Fruit fly (Drosophila melanogaster): ENCODE data around the gene CG3213.

The CG3213 gene

dm6 chr2L:3476399-3477056, 42.9 kb downstream of the CG3213 start (continued):
- TF ChIP-seq sug (tag; optimal IDR thresholded peaks at IDR 0.05) (peak; percentile 6), schlank (tag; optimal IDR thresholded peaks at IDR 0.05) (no peak), mam (GFP tag; optimal IDR thresholded peaks at IDR 0.05) (no peak), Tbp (GFP tag; optimal IDR thresholded peaks at IDR 0.05) (no peak), CG2678 (tag; optimal IDR thresholded peaks at IDR 0.05) (no peak), zen (tag; optimal IDR thresholded peaks at IDR 0.05) (peak; percentile 10), CG12071 (GFP tag; optimal IDR thresholded peaks at IDR 0.05) (no peak), chm (GFP tag; IDR thresholded peaks at IDR 0.05) (no peak), Stat92E (GFP tag; optimal IDR thresholded peaks at IDR 0.05) (no peak), CG1602 (GFP tag; optimal IDR thresholded peaks at IDR 0.05) (no peak), Poxn (GFP tag; IDR thresholded peaks at IDR 0.05) (no peak), lbe (GFP tag; optimal IDR thresholded peaks at IDR 0.05) (no peak), CG13287 (GFP tag; IDR thresholded peaks at IDR 0.05; ENCODE audit: partially characterized antibody) (0 out of 2 replicates have a peak, but pooled peaks have one; percentile 6), CG12659 (GFP tag; optimal IDR thresholded peaks at IDR 0.05) (no peak), chinmo (GFP tag; IDR thresholded peaks at IDR 0.05; ENCODE audit: partially characterized antibody) (peak; percentile 70; the same call in 1 of the 4 replicates), Myb (GFP tag; optimal IDR thresholded peaks at IDR 0.05) (no peak), CG10979 (tag; optimal IDR thresholded peaks at IDR 0.05) (no peak), CG8944 (GFP tag; optimal IDR thresholded peaks at IDR 0.05) (no peak), fd64A (GFP tag; optimal IDR thresholded peaks at IDR 0.05) (no peak), caup (GFP tag; optimal IDR thresholded peaks at IDR 0.05; ENCODE audit: severe bottlenecking) (no peak), pho (GFP tag; optimal IDR thresholded peaks at IDR 0.05) (no peak), CG10959 (GFP tag; IDR thresholded peaks at IDR 0.05) (no peak), Drgx (GFP tag; IDR thresholded peaks at IDR 0.05) (no peak), CG11085 (GFP tag; IDR thresholded peaks at IDR 0.05) (no peak), dati (GFP tag; IDR thresholded peaks at IDR 0.05) (no peak), CG9876 (GFP tag; optimal IDR thresholded peaks at IDR 0.05) (no peak), tll (GFP tag; optimal IDR thresholded peaks at IDR 0.05) (no peak), p53 (GFP tag; optimal IDR thresholded peaks at IDR 0.05) (no peak), slbo (GFP tag; IDR thresholded peaks at IDR 0.05) (no peak), CG1233 (GFP tag; optimal IDR thresholded peaks at IDR 0.05) (no peak), cato (GFP tag; optimal IDR thresholded peaks at IDR 0.05; ENCODE audit: borderline replicate concordance) (no peak), kah (GFP tag; optimal IDR thresholded peaks at IDR 0.05) (no peak), CG10321 (GFP tag; IDR thresholded peaks at IDR 0.05) (peak; percentile 93), ems (GFP tag; optimal IDR thresholded peaks at IDR 0.05) (no peak), hth (optimal IDR thresholded peaks at IDR 0.05) (no peak), CG3407 (GFP tag; optimal IDR thresholded peaks at IDR 0.05) (no peak), CG2875 (GFP tag; optimal IDR thresholded peaks at IDR 0.05) (no peak), CG6683 (GFP tag; optimal IDR thresholded peaks at IDR 0.05) (no peak), Deaf1 (tag; optimal IDR thresholded peaks at IDR 0.05) (peak; percentile 68), lov (optimal IDR thresholded peaks at IDR 0.05) (no peak), lov (GFP tag; IDR thresholded peaks at IDR 0.05) (0 out of 3 replicates have a peak, but pooled peaks have one; percentile 60), ara (GFP tag; IDR thresholded peaks at IDR 0.05) (no peak), nerfin-1 (tag; optimal IDR thresholded peaks at IDR 0.05) (peak; percentile 13), D (optimal IDR thresholded peaks at IDR 0.05) (no peak), D (GFP tag; optimal IDR thresholded peaks at IDR 0.05) (no peak), CG7372 (GFP tag; IDR thresholded peaks at IDR 0.05) (no peak), pzg (GFP tag; optimal IDR thresholded peaks at IDR 0.05) (no peak), stc (GFP tag; IDR thresholded peaks at IDR 0.05) (no peak), Oaz (GFP tag; IDR thresholded peaks at IDR 0.05) (no peak), CG9727 (GFP tag; optimal IDR thresholded peaks at IDR 0.05) (no peak), pita (GFP tag; optimal IDR thresholded peaks at IDR 0.05) (no peak)

Measured in whole organism, embryonic.